Worm (Caenorhabditis elegans): ENCODE data around the gene sqv-6.

sqv-6 gene

DNA sequence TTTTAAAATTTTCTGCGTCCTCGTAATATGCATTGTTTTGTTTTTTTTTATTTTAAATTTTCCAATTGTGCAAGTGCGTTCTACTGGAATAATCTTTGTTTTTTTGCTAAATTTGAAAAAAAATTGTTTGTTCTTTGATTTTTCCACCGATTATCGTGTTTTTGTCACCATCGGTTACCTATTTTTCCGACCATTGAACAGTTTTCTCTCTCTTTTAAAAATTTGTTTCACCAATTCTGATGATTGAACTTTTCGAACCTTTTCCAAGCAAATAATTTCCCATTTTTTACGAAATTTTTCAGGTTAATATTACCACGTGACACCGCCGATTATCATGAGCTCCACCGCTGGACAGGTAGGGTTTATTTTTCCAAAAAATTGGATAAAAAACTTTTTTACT is 53.1 kb downstream of the sqv-6 start, which contains the start of gene adh-5:
Gene adh-5, plus strand, starts transcription at position 301 of the 400 bp plus-strand sequence.
- TF ChIP-seq mdl-1 (tag; optimal IDR thresholded peaks at IDR 0.05) (no peak), sea-2 (GFP tag; optimal IDR thresholded peaks at IDR 0.05) (no peak), nhr-23 (tag; optimal IDR thresholded peaks at IDR 0.05) (no peak), eor-1 (tag; optimal IDR thresholded peaks at IDR 0.05) (no peak), aly-2 (tag; optimal IDR thresholded peaks at IDR 0.05) (no peak), hmg-11 (tag; optimal IDR thresholded peaks at IDR 0.05) (no peak), pqm-1 (tag; optimal IDR thresholded peaks at IDR 0.05) (no peak), nhr-77 (tag; optimal IDR thresholded peaks at IDR 0.05) (no peak), unc-62 (GFP tag; optimal IDR thresholded peaks at IDR 0.05) (no peak), nhr-43 (tag; optimal IDR thresholded peaks at IDR 0.05; ENCODE audit: poor library complexity, severe bottlenecking) (no peak), R02D3.7 (tag; optimal IDR thresholded peaks at IDR 0.05) (no peak), lsy-12 (tag; optimal IDR thresholded peaks at IDR 0.05) (no peak), elt-1 (tag; optimal IDR thresholded peaks at IDR 0.05) (no peak), nhr-25 (tag; optimal IDR thresholded peaks at IDR 0.05) (no peak)

DNA sequence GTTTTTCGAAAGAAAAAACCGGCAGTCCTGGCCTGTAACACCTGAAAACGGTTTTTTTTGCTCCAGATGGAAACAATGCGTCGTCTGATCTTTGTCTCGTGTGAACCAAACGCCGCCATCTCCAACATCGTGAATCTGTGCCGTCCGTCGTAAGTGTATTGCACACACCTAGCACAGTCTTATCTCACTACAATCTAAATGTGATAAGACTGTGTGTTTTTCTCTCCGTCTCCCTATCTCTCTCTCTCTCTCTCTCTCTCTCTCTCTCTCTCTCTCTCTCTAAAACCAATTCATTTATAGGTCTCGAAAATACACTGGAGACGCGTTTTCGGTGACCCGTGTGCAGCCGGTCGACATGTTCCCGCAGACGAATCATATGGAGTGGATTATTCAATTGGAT is 54.0 kb downstream of the sqv-6 start:
- TF ChIP-seq elt-1 (tag; optimal IDR thresholded peaks at IDR 0.05) = no peak
- no peak for TF ChIP-seq aly-2 (tag; optimal IDR thresholded peaks at IDR 0.05)
- no peak for TF ChIP-seq ZK546.5 (tag; optimal IDR thresholded peaks at IDR 0.05)
- no peak for TF ChIP-seq jun-1 (tag; optimal IDR thresholded peaks at IDR 0.05)
- peak in 1 of 3 experiments; percentile 61 for TF ChIP-seq elt-3 (tag; optimal IDR thresholded peaks at IDR 0.05)
- TF ChIP-seq fos-1 (tag; optimal IDR thresholded peaks at IDR 0.05) = no peak
- TF ChIP-seq pqm-1 (tag; optimal IDR thresholded peaks at IDR 0.05) = peak; percentile 79
- TF ChIP-seq ceh-28 (tag; optimal IDR thresholded peaks at IDR 0.05) = no peak
- no peak for TF ChIP-seq snpc-4 (tag; optimal IDR thresholded peaks at IDR 0.05)
- TF ChIP-seq nhr-77 (tag; optimal IDR thresholded peaks at IDR 0.05) = no peak
- peak; percentile 96 for TF ChIP-seq elt-2 (tag; optimal IDR thresholded peaks at IDR 0.05)
- TF ChIP-seq lin-15B (tag; optimal IDR thresholded peaks at IDR 0.05) = peak; percentile 55
- no peak for TF ChIP-seq nhr-43 (tag; optimal IDR thresholded peaks at IDR 0.05; ENCODE audit: poor library complexity, severe bottlenecking)
- peak; percentile 17 for TF ChIP-seq pha-4 (tag; optimal IDR thresholded peaks at IDR 0.05)
- TF ChIP-seq eor-1 (tag; optimal IDR thresholded peaks at IDR 0.05) = no peak
- no peak for TF ChIP-seq mdl-1 (tag; optimal IDR thresholded peaks at IDR 0.05)
- no peak for TF ChIP-seq nhr-23 (tag; optimal IDR thresholded peaks at IDR 0.05)
- TF ChIP-seq R02D3.7 (tag; optimal IDR thresholded peaks at IDR 0.05) = no peak
- TF ChIP-seq lsy-12 (tag; optimal IDR thresholded peaks at IDR 0.05) = no peak
- TF ChIP-seq ceh-9 (tag; optimal IDR thresholded peaks at IDR 0.05) = no peak

ce11 chrV:908681-909080 is 55.9 kb downstream of the sqv-6 start:
- TF ChIP-seq fos-1 (tag; optimal IDR thresholded peaks at IDR 0.05) = no peak
- TF ChIP-seq nhr-67 (tag; optimal IDR thresholded peaks at IDR 0.05) = no peak
- TF ChIP-seq eor-1 (tag; optimal IDR thresholded peaks at IDR 0.05) = no peak
- TF ChIP-seq sea-2 (GFP tag; optimal IDR thresholded peaks at IDR 0.05) = no peak
- TF ChIP-seq snpc-4 (tag; optimal IDR thresholded peaks at IDR 0.05) = no peak
- TF ChIP-seq mml-1 (tag; optimal IDR thresholded peaks at IDR 0.05) = no peak
- no peak for TF ChIP-seq nhr-237 (tag; optimal IDR thresholded peaks at IDR 0.05)
- TF ChIP-seq tbx-2 (tag; optimal IDR thresholded peaks at IDR 0.05) = no peak
- TF ChIP-seq ama-1 (optimal IDR thresholded peaks at IDR 0.05) = no peak
- TF ChIP-seq egl-5 (tag; optimal IDR thresholded peaks at IDR 0.05) = no peak
- TF ChIP-seq mdl-1 (tag; optimal IDR thresholded peaks at IDR 0.05) = no peak
- TF ChIP-seq pqm-1 (tag; optimal IDR thresholded peaks at IDR 0.05) = no peak
- TF ChIP-seq ceh-82 (tag; optimal IDR thresholded peaks at IDR 0.05) = no peak

- TF ChIP-seq lin-15B (tag; optimal IDR thresholded peaks at IDR 0.05) (peak; percentile 74), ama-1 (optimal IDR thresholded peaks at IDR 0.05) (peak; percentile 50), fkh-2 (tag; optimal IDR thresholded peaks at IDR 0.05) (no peak), tbx-2 (tag; optimal IDR thresholded peaks at IDR 0.05) (peak; percentile 4), nhr-23 (tag; optimal IDR thresholded peaks at IDR 0.05) (peak; percentile 85), nfya-1 (tag; optimal IDR thresholded peaks at IDR 0.05; ENCODE audit: insufficient read depth) (peak; percentile 81), hmg-11 (tag; optimal IDR thresholded peaks at IDR 0.05) (peak; percentile 58), ZK546.5 (tag; optimal IDR thresholded peaks at IDR 0.05) (no peak), ceh-28 (tag; optimal IDR thresholded peaks at IDR 0.05) (peak; percentile 47), lsy-12 (tag; optimal IDR thresholded peaks at IDR 0.05) (no peak), ceh-82 (tag; optimal IDR thresholded peaks at IDR 0.05) (peak; percentile 8), R02D3.7 (tag; optimal IDR thresholded peaks at IDR 0.05) (peak; percentile 37), pqm-1 (tag; optimal IDR thresholded peaks at IDR 0.05) (peak; percentile 24), snpc-4 (tag; optimal IDR thresholded peaks at IDR 0.05) (peak; percentile 70), elt-2 (tag; optimal IDR thresholded peaks at IDR 0.05) (peak; percentile 33), nhr-28 (tag; optimal IDR thresholded peaks at IDR 0.05) (no peak), fkh-10 (GFP tag; optimal IDR thresholded peaks at IDR 0.05) (peak; percentile 38), skn-1 (tag; optimal IDR thresholded peaks at IDR 0.05) (peak; percentile 34), nhr-237 (tag; optimal IDR thresholded peaks at IDR 0.05) (no peak), unc-62 (GFP tag; optimal IDR thresholded peaks at IDR 0.05) (no peak), nhr-25 (tag; optimal IDR thresholded peaks at IDR 0.05) (peak; percentile 56), lin-39 (tag; optimal IDR thresholded peaks at IDR 0.05) (peak; percentile 66), pha-4 (tag; optimal IDR thresholded peaks at IDR 0.05) (peak; percentile 91), nhr-11 (tag; optimal IDR thresholded peaks at IDR 0.05) (no peak), nhr-43 (tag; optimal IDR thresholded peaks at IDR 0.05; ENCODE audit: poor library complexity, severe bottlenecking) (peak; percentile 43)
These were observed 60.2 kb downstream of the sqv-6 start, which contains the start of gene trm-2A for ce11 chrV:904232-904983. TSS of gene trm-2A (plus strand) at chrV:904963.
